Fruit fly (Drosophila melanogaster): ENCODE results near the gene yellow-k.

The yellow-k gene

dm6 chr3L:15508233-15508632 lies 12.2 kb upstream of the yellow-k start, which contains the start of gene CG7841 (continued):
- peak; percentile 97 for TF ChIP-seq CG17385 (GFP tag; optimal IDR thresholded peaks at IDR 0.05)
- no peak; the same call in 1 of the 2 replicates for TF ChIP-seq klu (GFP tag; IDR thresholded peaks at IDR 0.05)
- TF ChIP-seq Dp (GFP tag; optimal IDR thresholded peaks at IDR 0.05), result peak; percentile 87
- TF ChIP-seq zf30C (GFP tag; optimal IDR thresholded peaks at IDR 0.05), result peak; percentile 63
- TF ChIP-seq CG8478 (optimal IDR thresholded peaks at IDR 0.05), result no peak
- TF ChIP-seq slp2 (GFP tag; optimal IDR thresholded peaks at IDR 0.05), result peak; percentile 92
- peak; percentile 51 for TF ChIP-seq yki (optimal IDR thresholded peaks at IDR 0.05)
- TF ChIP-seq eve (GFP tag; optimal IDR thresholded peaks at IDR 0.05), result no peak
- peak; percentile 99 for TF ChIP-seq CG2678 (tag; optimal IDR thresholded peaks at IDR 0.05)
- TF ChIP-seq Adf1 (GFP tag; IDR thresholded peaks at IDR 0.05), result peak; percentile 80
- peak; percentile 98 for TF ChIP-seq corto (GFP tag; optimal IDR thresholded peaks at IDR 0.05)
- peak; percentile 95 for TF ChIP-seq CG15514 (GFP tag; optimal IDR thresholded peaks at IDR 0.05)
- peak; percentile 97 for TF ChIP-seq stc (GFP tag; IDR thresholded peaks at IDR 0.05)
- TF ChIP-seq CG12299 (tag; optimal IDR thresholded peaks at IDR 0.05), result peak; percentile 99
- TF ChIP-seq CG4282 (GFP tag; optimal IDR thresholded peaks at IDR 0.05), result peak; percentile 93
- no peak; the same call in 1 of the 2 replicates for TF ChIP-seq GATAe (GFP tag; conservative IDR thresholded peaks at IDR 0.05)
- TF ChIP-seq HmgZ (tag; optimal IDR thresholded peaks at IDR 0.05), result peak; percentile 99
- no peak for TF ChIP-seq CG4404 (GFP tag; IDR thresholded peaks at IDR 0.05)
- TF ChIP-seq ato (GFP tag; IDR thresholded peaks at IDR 0.05; ENCODE audit: partially characterized antibody), result no peak
- TF ChIP-seq emc (GFP tag; optimal IDR thresholded peaks at IDR 0.05), result peak; percentile 90
- peak; percentile 79 for TF ChIP-seq MESR4 (GFP tag; optimal IDR thresholded peaks at IDR 0.05)
- TF ChIP-seq CG11695 (GFP tag; IDR thresholded peaks at IDR 0.05), result peak; percentile 98
- peak; percentile 96 for TF ChIP-seq Mes4 (GFP tag; optimal IDR thresholded peaks at IDR 0.05)
- peak; percentile 99 for TF ChIP-seq CG9727 (GFP tag; optimal IDR thresholded peaks at IDR 0.05)
- peak; percentile 92 for TF ChIP-seq Nf-YA (GFP tag; IDR thresholded peaks at IDR 0.05)
- peak; percentile 99 for TF ChIP-seq CG4328 (GFP tag; optimal IDR thresholded peaks at IDR 0.05)
- TF ChIP-seq luna (GFP tag; optimal IDR thresholded peaks at IDR 0.05), result peak; percentile 84
- TF ChIP-seq Bteb2 (GFP tag; optimal IDR thresholded peaks at IDR 0.05), result peak; percentile 97
- peak; percentile 94 for TF ChIP-seq CG12155 (GFP tag; optimal IDR thresholded peaks at IDR 0.05)
- peak; percentile 96 for TF ChIP-seq CG16863 (GFP tag; optimal IDR thresholded peaks at IDR 0.05)
- peak; percentile 96 for TF ChIP-seq CG12236 (GFP tag; optimal IDR thresholded peaks at IDR 0.05)
- TF ChIP-seq Med (GFP tag), result peak; percentile 100
- peak; percentile 98 for TF ChIP-seq grau (tag; optimal IDR thresholded peaks at IDR 0.05)
- TF ChIP-seq Xrp1 (GFP tag; IDR thresholded peaks at IDR 0.05), result peak; percentile 98
- peak; percentile 95 for TF ChIP-seq pb (GFP tag; optimal IDR thresholded peaks at IDR 0.05)

DNA sequence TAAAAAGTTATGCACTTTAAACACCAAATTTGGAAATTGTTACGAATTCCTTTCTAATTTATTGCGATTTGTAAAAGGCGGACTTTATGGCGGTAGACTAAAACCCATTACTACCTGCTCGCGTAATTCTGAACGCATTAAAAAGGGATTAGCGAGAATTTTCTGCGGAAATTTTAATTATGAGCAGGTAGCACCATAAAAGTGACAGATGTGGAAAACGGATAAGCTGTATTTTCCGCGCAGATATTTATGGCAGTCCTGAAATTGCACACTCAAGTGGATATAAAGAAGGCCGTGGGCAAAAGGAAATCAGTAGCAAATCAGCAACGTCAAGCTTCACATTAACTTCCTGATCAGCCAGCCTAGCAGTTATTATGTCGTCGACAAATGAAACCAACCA lies 11.7 kb upstream of the yellow-k start, which contains the start of gene Z600:
Gene Z600 (plus strand): TSS at position 312 of the 400 bp plus-strand sequence.
- TF ChIP-seq zen (tag; optimal IDR thresholded peaks at IDR 0.05) (peak; percentile 100), eve (GFP tag; optimal IDR thresholded peaks at IDR 0.05) (no peak), wor (GFP tag; IDR thresholded peaks at IDR 0.05) (no peak), ase (GFP tag; IDR thresholded peaks at IDR 0.05) (no peak), cad (GFP tag; optimal IDR thresholded peaks at IDR 0.05) (peak; percentile 95), Chrac-16 (GFP tag; optimal IDR thresholded peaks at IDR 0.05) (no peak), inv (GFP tag; IDR thresholded peaks at IDR 0.05; ENCODE audit: partially characterized antibody) (peak; percentile 21; the same call in 1 of the 2 replicates), btn (GFP tag; optimal IDR thresholded peaks at IDR 0.05) (no peak), mld (GFP tag; IDR thresholded peaks at IDR 0.05; ENCODE audit: partially characterized antibody) (0 out of 3 replicates have a peak, but pooled peaks have one; percentile 16), CG7271 (tag; optimal IDR thresholded peaks at IDR 0.05) (peak; percentile 76), tna (GFP tag; IDR thresholded peaks at IDR 0.05; ENCODE audit: partially characterized antibody) (0 out of 2 replicates have a peak, but pooled peaks have one; percentile 14), ERR (GFP tag; optimal IDR thresholded peaks at IDR 0.05) (no peak)

All from whole organism, embryonic.